Fruit fly (Drosophila melanogaster) whole organism, embryonic: ENCODE data around the gene CG14535.

Experiments
- ATbp ChIP-seq: fragments of 200-800 bp; sonication (Bioruptor generic); optimal IDR thresholded peaks from 2 replicates; lab custom pipeline; 2017; ENCODE audit warnings: missing biosample characterization, mild to moderate bottlenecking, missing genetic modification characterization, missing genetic modification reagents
- B-H1 ChIP-seq: fragments of 200-800 bp; sonication (Bioruptor generic); IDR thresholded peaks from 3 replicates; pipeline ENCODE4 v1.3.6; 2022; ENCODE audit warnings: missing biosample characterization, missing genetic modification characterization
- B-H2 ChIP-seq: fragments of 200-800 bp; sonication (Bioruptor generic); optimal IDR thresholded peaks from 2 replicates; lab custom pipeline; 2018; ENCODE audit warnings: missing biosample characterization, mild to moderate bottlenecking, missing genetic modification characterization
- Bgb ChIP-seq: fragments of 200-800 bp; sonication (Bioruptor generic); IDR thresholded peaks from 2 replicates; pipeline ENCODE4 v1.3.6; 2022; ENCODE audit warnings: missing biosample characterization, missing genetic modification characterization; ENCODE audit not compliant: partially characterized antibody
- CG1024 ChIP-seq: fragments of 200-800 bp; sonication (Bioruptor generic); IDR thresholded peaks from 2 replicates; pipeline ENCODE4 v1.3.6; 2022; ENCODE audit warnings: missing biosample characterization, missing genetic modification characterization
- CG10274 ChIP-seq: fragments of 200-800 bp; sonication (Bioruptor generic); optimal IDR thresholded peaks from 3 replicates; lab custom pipeline; 2017; ENCODE audit warnings: missing biosample characterization, mild to moderate bottlenecking, missing genetic modification characterization
- CG11456 ChIP-seq: fragments of 200-800 bp; sonication (Bioruptor generic); IDR thresholded peaks from 3 replicates; pipeline ENCODE4 v1.3.6; 2022; ENCODE audit warnings: missing biosample characterization, missing genetic modification characterization
- CG11560 ChIP-seq: fragments of 200-800 bp; sonication (Bioruptor generic); IDR thresholded peaks from 3 replicates; pipeline ENCODE4 v1.3.6; 2022; ENCODE audit warnings: missing biosample characterization, missing genetic modification characterization
- CG12071 ChIP-seq: fragments of 200-800 bp; sonication (Bioruptor generic); optimal IDR thresholded peaks from 3 replicates; lab custom pipeline; 2018; ENCODE audit warnings: missing biosample characterization, mild to moderate bottlenecking, missing genetic modification characterization
- CG1233 ChIP-seq: fragments of 200-800 bp; sonication (Bioruptor generic); optimal IDR thresholded peaks from 4 replicates; lab custom pipeline; 2018; ENCODE audit warnings: missing biosample characterization, mild to moderate bottlenecking, missing genetic modification characterization
- CG12659 ChIP-seq: fragments of 200-800 bp; sonication (Bioruptor generic); optimal IDR thresholded peaks from 3 replicates; lab custom pipeline; 2017; ENCODE audit warnings: mild to moderate bottlenecking, missing biosample characterization, missing genetic modification reagents, missing genetic modification characterization
- CG12769 ChIP-seq: fragments of 200-800 bp; sonication (Bioruptor generic); optimal IDR thresholded peaks from 2 replicates; lab custom pipeline; 2019; ENCODE audit warnings: missing biosample characterization, mild to moderate bottlenecking, missing genetic modification characterization, moderate library complexity
- CG13296 ChIP-seq: fragments of 200-800 bp; sonication (Bioruptor generic); optimal IDR thresholded peaks from 3 replicates; lab custom pipeline; 2018; ENCODE audit warnings: missing biosample characterization, mild to moderate bottlenecking, missing genetic modification characterization
- CG14860 ChIP-seq: fragments of 200-800 bp; sonication (Bioruptor generic); IDR thresholded peaks from 3 replicates; pipeline ENCODE4 v1.3.6; 2022; ENCODE audit warnings: missing biosample characterization, missing genetic modification characterization; ENCODE audit not compliant: partially characterized antibody
- CG1603 ChIP-seq: fragments of 200-800 bp; sonication (Bioruptor generic); optimal IDR thresholded peaks from 2 replicates; lab custom pipeline; 2019; ENCODE audit warnings: missing biosample characterization, mild to moderate bottlenecking, missing genetic modification characterization, moderate library complexity
- CG17359 ChIP-seq: fragments of 200-800 bp; sonication (Bioruptor generic); optimal IDR thresholded peaks from 3 replicates; lab custom pipeline; 2018; ENCODE audit warnings: missing biosample characterization, mild to moderate bottlenecking, missing genetic modification characterization, moderate library complexity
- CG17568 ChIP-seq: fragments of 200-800 bp; sonication (Bioruptor generic); optimal IDR thresholded peaks from 2 replicates; lab custom pipeline; 2018; ENCODE audit warnings: missing biosample characterization, mild to moderate bottlenecking, missing genetic modification characterization, moderate library complexity
- CG17802 ChIP-seq: fragments of 200-800 bp; sonication (Bioruptor generic); optimal IDR thresholded peaks from 2 replicates; lab custom pipeline; 2018; ENCODE audit warnings: missing biosample characterization, mild to moderate bottlenecking, missing genetic modification characterization, moderate library complexity
- CG2678 ChIP-seq: fragments of 200-800 bp; sonication (Bioruptor generic); optimal IDR thresholded peaks from 3 replicates; lab custom pipeline; 2019; ENCODE audit warnings: missing biosample characterization, mild to moderate bottlenecking, missing genetic modification characterization, moderate library complexity
- CG7928 ChIP-seq: fragments of 200-800 bp; sonication (Bioruptor generic); optimal IDR thresholded peaks from 2 replicates; lab custom pipeline; 2017; ENCODE audit warnings: missing biosample characterization, mild to moderate bottlenecking, missing genetic modification characterization
- CG8765 ChIP-seq: fragments of 200-800 bp; sonication (Bioruptor generic); IDR thresholded peaks from 2 replicates; pipeline ENCODE4 v1.3.6; 2022; ENCODE audit warnings: missing biosample characterization, missing genetic modification characterization
- CG9932 ChIP-seq: fragments of 200-800 bp; sonication (Bioruptor generic); IDR thresholded peaks from 2 replicates; pipeline ENCODE4 v1.3.6; 2022; ENCODE audit warnings: missing biosample characterization, missing genetic modification characterization
- Dek ChIP-seq: fragments of 200-800 bp; sonication (Bioruptor generic); optimal IDR thresholded peaks from 3 replicates; lab custom pipeline; 2019; ENCODE audit warnings: missing biosample characterization, mild to moderate bottlenecking, missing genetic modification characterization, moderate library complexity
- Doc3 ChIP-seq: fragments of 200-800 bp; sonication (Bioruptor generic); IDR thresholded peaks from 3 replicates; pipeline ENCODE4 v1.3.6; 2022; ENCODE audit warnings: missing biosample characterization, missing genetic modification characterization; ENCODE audit not compliant: partially characterized antibody
- Eip74EF ChIP-seq, 2 experiments: fragments of 200-800 bp in 1 of 2; fragments of >200 bp in 1 of 2; sonication (Bioruptor generic) in 1 of 2; optimal IDR thresholded peaks; 2 replicates each; lab custom pipeline; 2017 to 2019; ENCODE audit warnings: missing biosample characterization in 2 of 2, missing genetic modification characterization in 2 of 2, mild to moderate bottlenecking in 1 of 2, moderate library complexity in 1 of 2
- Gsc ChIP-seq: fragments of 200-800 bp; sonication (Bioruptor generic); IDR thresholded peaks from 2 replicates; pipeline ENCODE4 v1.3.6; 2022; ENCODE audit warnings: missing biosample characterization, missing genetic modification characterization
- Hmr ChIP-seq: fragments of 200-800 bp; sonication (Bioruptor generic); optimal IDR thresholded peaks from 3 replicates; lab custom pipeline; 2017; ENCODE audit warnings: mild to moderate bottlenecking, missing biosample characterization, missing genetic modification reagents, missing genetic modification characterization
- Jarid2 ChIP-seq: fragments of 200-800 bp; sonication (Bioruptor generic); optimal IDR thresholded peaks from 3 replicates; lab custom pipeline; 2017; ENCODE audit warnings: mild to moderate bottlenecking, missing biosample characterization, missing genetic modification reagents, missing genetic modification characterization
- MTF-1 ChIP-seq: fragments of 200-800 bp; sonication (Bioruptor generic); optimal IDR thresholded peaks from 2 replicates; lab custom pipeline; 2018; ENCODE audit warnings: missing biosample characterization, mild to moderate bottlenecking, missing genetic modification characterization, borderline replicate concordance
- Myb ChIP-seq: fragments of 200-800 bp; sonication (Bioruptor generic); optimal IDR thresholded peaks from 2 replicates; lab custom pipeline; 2016; ENCODE audit warnings: missing biosample characterization, missing genetic modification characterization
- Opbp ChIP-seq: fragments of 200-800 bp; sonication (Bioruptor generic); IDR thresholded peaks from 3 replicates; pipeline ENCODE4 v1.3.6; 2022; ENCODE audit warnings: missing biosample characterization, missing genetic modification characterization; ENCODE audit not compliant: partially characterized antibody
- PHDP ChIP-seq: fragments of 200-800 bp; sonication (Bioruptor generic); optimal IDR thresholded peaks from 3 replicates; lab custom pipeline; 2018; ENCODE audit warnings: missing biosample characterization, mild to moderate bottlenecking, missing genetic modification characterization, moderate library complexity
- Tbp ChIP-seq: fragments of >200 bp; optimal IDR thresholded peaks from 2 replicates; lab custom pipeline; 2018; ENCODE audit warnings: missing biosample characterization, missing genetic modification characterization
- ara ChIP-seq: fragments of 200-800 bp; sonication (Bioruptor generic); IDR thresholded peaks from 2 replicates; pipeline ENCODE4 v1.3.6; 2022; ENCODE audit warnings: missing biosample characterization, missing genetic modification characterization
- ase ChIP-seq: fragments of 200-800 bp; sonication (Bioruptor generic); IDR thresholded peaks from 3 replicates; pipeline ENCODE4 v1.3.6; 2022; ENCODE audit warnings: missing biosample characterization, missing genetic modification characterization
- ato ChIP-seq: fragments of 200-800 bp; sonication (Bioruptor generic); IDR thresholded peaks from 2 replicates; pipeline ENCODE4 v1.3.6; 2022; ENCODE audit warnings: missing biosample characterization, missing genetic modification characterization; ENCODE audit not compliant: partially characterized antibody
- ci ChIP-seq: fragments of 200-800 bp; sonication (Bioruptor generic); IDR thresholded peaks from 3 replicates; pipeline ENCODE4 v1.3.6; 2022; ENCODE audit warnings: missing biosample characterization, missing genetic modification characterization
- dpn ChIP-seq, 2 experiments: fragments of 200-800 bp; sonication (Bioruptor generic); optimal IDR thresholded peaks; 3 replicates each; lab custom pipeline; 2016; ENCODE audit warnings: missing biosample characterization in 2 of 2, missing genetic modification characterization in 2 of 2
- hbn ChIP-seq: fragments of 200-800 bp; sonication (Bioruptor generic); IDR thresholded peaks from 2 replicates; pipeline ENCODE4 v1.3.6; 2022; ENCODE audit warnings: missing biosample characterization, missing genetic modification characterization; ENCODE audit not compliant: partially characterized antibody
- inv ChIP-seq: fragments of 200-800 bp; sonication (Bioruptor generic); IDR thresholded peaks from 2 replicates; pipeline ENCODE4 v1.3.6; 2022; ENCODE audit warnings: missing biosample characterization, missing genetic modification characterization; ENCODE audit not compliant: partially characterized antibody
- ken ChIP-seq: fragments of 200-800 bp; sonication (Bioruptor generic); IDR thresholded peaks from 3 replicates; pipeline ENCODE4 v1.3.6; 2022; ENCODE audit warnings: missing biosample characterization, missing genetic modification characterization
- pzg ChIP-seq: fragments of 200-800 bp; sonication (Bioruptor generic); optimal IDR thresholded peaks from 3 replicates; lab custom pipeline; 2018; ENCODE audit warnings: missing biosample characterization, mild to moderate bottlenecking, missing genetic modification characterization, moderate library complexity
- row ChIP-seq: fragments of 200-800 bp; sonication (Bioruptor generic); IDR thresholded peaks from 3 replicates; pipeline ENCODE4 v1.3.6; 2022; ENCODE audit warnings: missing biosample characterization, missing genetic modification characterization
- sens ChIP-seq: fragments of 200-800 bp; sonication (Bioruptor generic); peaks from one replicate; lab custom pipeline; 2016; ENCODE audit warnings: missing biosample characterization, missing genetic modification characterization
- so ChIP-seq: fragments of 200-800 bp; sonication (Bioruptor generic); IDR thresholded peaks from 3 replicates; pipeline ENCODE4 v1.3.6; 2022; ENCODE audit warnings: missing biosample characterization, missing genetic modification characterization
- stwl ChIP-seq: fragments of 200-800 bp; sonication (Bioruptor generic); optimal IDR thresholded peaks from 3 replicates; lab custom pipeline; 2018; ENCODE audit warnings: missing biosample characterization, mild to moderate bottlenecking, missing genetic modification characterization, moderate library complexity
- unc-4 ChIP-seq: fragments of 200-800 bp; sonication (Bioruptor generic); IDR thresholded peaks from 2 replicates; pipeline ENCODE4 v1.3.6; 2022; ENCODE audit warnings: missing biosample characterization, missing genetic modification characterization; ENCODE audit not compliant: partially characterized antibody
- wek ChIP-seq: fragments of 200-800 bp; sonication (Bioruptor generic); optimal IDR thresholded peaks from 3 replicates; lab custom pipeline; 2018; ENCODE audit warnings: missing biosample characterization, mild to moderate bottlenecking, missing genetic modification characterization, moderate library complexity
- z ChIP-seq: fragments of 200-800 bp; sonication (Bioruptor generic); IDR thresholded peaks from 3 replicates; pipeline ENCODE4 v1.3.6; 2022; ENCODE audit warnings: missing biosample characterization, missing genetic modification characterization

Gene CG14535

dm6 chr2L:7810519-7810918 lies 44.8 kb downstream of the CG14535 start, which contains the start of gene Cdc14 (continued):
- TF ChIP-seq CG2678 (tag; lab: Kevin White, UChicago) (no peak), CG12769 (no peak), dpn (GFP tag; optimal IDR thresholded peaks at IDR 0.05; lab: Kevin White, UChicago) (peak in 1 of 2 experiments; percentile 13), inv (GFP tag; lab: Robert Waterston, UW) (peak; percentile 17; the same call in 1 of the 2 replicates), Jarid2 (GFP tag; lab: Kevin White, UChicago) (peak; percentile 54), CG1024 (GFP tag; lab: Robert Waterston, UW) (no peak), Opbp (GFP tag; lab: Robert Waterston, UW) (peak; percentile 59), so (GFP tag; lab: Robert Waterston, UW) (peak; percentile 59; the same call in 2 of the 3 replicates), CG11560 (tag; lab: Robert Waterston, UW) (no peak), CG14860 (GFP tag; lab: Robert Waterston, UW) (peak; percentile 38; the same call in 1 of the 3 replicates), hbn (GFP tag; lab: Robert Waterston, UW) (peak; percentile 66), z (GFP tag; lab: Robert Waterston, UW) (peak; percentile 57; the same call in 2 of the 3 replicates), ken (no peak), Doc3 (peak; percentile 31; the same call in 1 of the 3 replicates), Tbp (GFP tag; lab: Kevin White, UChicago) (no peak), Bgb (GFP tag; lab: Robert Waterston, UW) (peak; percentile 55; the same call in 1 of the 2 replicates), ATbp (GFP tag; lab: Kevin White, UChicago) (no peak), B-H1 (GFP tag; lab: Robert Waterston, UW) (no peak), CG1233 (GFP tag; lab: Kevin White, UChicago) (no peak), PHDP (tag; lab: Kevin White, UChicago) (peak; percentile 21), CG8765 (no peak), ase (no peak), sens (GFP tag; lab: Kevin White, UChicago) (peak; percentile 61), CG7928 (peak; percentile 92), Hmr (GFP tag; lab: Kevin White, UChicago) (no peak), unc-4 (GFP tag; lab: Robert Waterston, UW) (peak; percentile 61), B-H2 (GFP tag; lab: Kevin White, UChicago) (no peak), stwl (tag; lab: Kevin White, UChicago) (peak; percentile 9), CG1603 (tag; lab: Kevin White, UChicago) (peak; percentile 38), wek (no peak), CG17359 (peak; percentile 8), CG13296 (GFP tag; lab: Kevin White, UChicago) (peak; percentile 46), ara (GFP tag; lab: Robert Waterston, UW) (no peak), CG12659 (peak; percentile 3), Dek (no peak), MTF-1 (GFP tag; lab: Kevin White, UChicago) (peak; percentile 20), Myb (GFP tag; lab: Kevin White, UChicago) (peak; percentile 88), CG17802 (no peak), Gsc (no peak), CG12071 (GFP tag; lab: Kevin White, UChicago) (peak; percentile 21), ci (GFP tag; lab: Robert Waterston, UW) (peak; percentile 54; the same call in 2 of the 3 replicates), row (0 out of 3 replicates have a peak, but pooled peaks have one; percentile 30), ato (GFP tag; lab: Robert Waterston, UW) (peak; percentile 44; the same call in 1 of the 2 replicates), pzg (peak; percentile 60), CG9932 (GFP tag; lab: Robert Waterston, UW) (peak; percentile 35; the same call in 1 of the 2 replicates), Eip74EF (GFP tag; optimal IDR thresholded peaks at IDR 0.05; lab: Kevin White, UChicago) (peak in 1 of 2 experiments; percentile 10), CG11456 (GFP tag; lab: Robert Waterston, UW) (no peak), CG17568 (peak; percentile 45), CG10274 (GFP tag; lab: Kevin White, UChicago) (no peak)
